Worm (Caenorhabditis elegans): ENCODE results near the gene F55A11.11.

DNA sequence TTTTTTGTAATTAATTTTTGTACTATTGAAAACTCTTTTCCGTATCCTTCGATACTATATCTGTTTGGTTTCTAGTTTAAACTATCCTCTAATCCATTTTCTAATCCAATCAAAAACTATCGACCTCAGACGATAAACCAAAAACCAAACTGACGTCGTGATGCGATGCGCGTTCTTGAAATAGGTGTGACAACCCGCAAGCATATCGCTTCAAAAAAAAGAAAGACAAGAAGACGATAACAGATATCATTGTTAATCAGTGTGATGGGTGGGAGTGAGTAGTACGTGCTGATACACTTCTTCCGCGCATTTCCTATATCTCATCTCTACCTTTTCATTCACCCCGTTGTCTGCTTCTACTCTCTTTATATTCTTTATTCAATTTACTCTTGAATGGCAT, 43.1 kb upstream of the F55A11.11 start, which contains the start of gene T04F3.1:
- TF ChIP-seq ama-1 (optimal IDR thresholded peaks at IDR 0.05) = no peak
- TF ChIP-seq nhr-77 (tag; optimal IDR thresholded peaks at IDR 0.05) = no peak
- TF ChIP-seq R02D3.7 (tag; optimal IDR thresholded peaks at IDR 0.05) = no peak
- TF ChIP-seq zag-1 (tag; optimal IDR thresholded peaks at IDR 0.05) = no peak
- TF ChIP-seq nhr-25 (tag; optimal IDR thresholded peaks at IDR 0.05; ENCODE audit: borderline replicate concordance, insufficient read depth) = no peak
- no peak for TF ChIP-seq dmd-6 (GFP tag; IDR thresholded peaks at IDR 0.05)
- TF ChIP-seq fkh-10 (GFP tag; optimal IDR thresholded peaks at IDR 0.05) = no peak
- TF ChIP-seq egl-27 (tag; optimal IDR thresholded peaks at IDR 0.05) = no peak
- TF ChIP-seq nhr-237 (tag; optimal IDR thresholded peaks at IDR 0.05) = no peak
- no peak for TF ChIP-seq egl-43 (GFP tag; IDR thresholded peaks at IDR 0.05)
- TF ChIP-seq nhr-76 (tag; optimal IDR thresholded peaks at IDR 0.05) = no peak
- TF ChIP-seq daf-19 (GFP tag; conservative IDR thresholded peaks at IDR 0.05) = no peak
- TF ChIP-seq unc-62 (GFP tag; optimal IDR thresholded peaks at IDR 0.05 in 1 of 2) = no peak
- TF ChIP-seq unc-62 (tag; optimal IDR thresholded peaks at IDR 0.05) = no peak
- TF ChIP-seq nhr-11 (tag; optimal IDR thresholded peaks at IDR 0.05) = no peak
